Worm (Caenorhabditis elegans) whole organism, L3 larva: ENCODE data around the gene ZC266.1.

ENCODE experiments used
- daf-12 ChIP-seq: fragments of 150-350 bp; optimal IDR thresholded peaks from 2 replicates; lab custom pipeline; 2014; ENCODE audit warnings: missing biosample characterization, missing genetic modification reagents, missing genetic modification characterization
- fkh-10 ChIP-seq: sonication (generic microtip); optimal IDR thresholded peaks from 2 replicates; lab custom pipeline; 2017; ENCODE audit warnings: missing biosample characterization, missing genetic modification reagents, missing genetic modification characterization
- lin-39 ChIP-seq: fragments of 150-350 bp; optimal IDR thresholded peaks from 2 replicates; lab custom pipeline; 2018; ENCODE audit warnings: missing biosample characterization, missing genetic modification reagents, missing genetic modification characterization
- nhr-28 ChIP-seq: fragments of 150-350 bp; optimal IDR thresholded peaks from 2 replicates; lab custom pipeline; 2014; ENCODE audit warnings: missing biosample characterization, missing genetic modification characterization
- snpc-4 ChIP-seq: fragments of 150-350 bp; optimal IDR thresholded peaks from 2 replicates; lab custom pipeline; 2014; ENCODE audit warnings: missing biosample characterization, missing genetic modification characterization

DNA sequence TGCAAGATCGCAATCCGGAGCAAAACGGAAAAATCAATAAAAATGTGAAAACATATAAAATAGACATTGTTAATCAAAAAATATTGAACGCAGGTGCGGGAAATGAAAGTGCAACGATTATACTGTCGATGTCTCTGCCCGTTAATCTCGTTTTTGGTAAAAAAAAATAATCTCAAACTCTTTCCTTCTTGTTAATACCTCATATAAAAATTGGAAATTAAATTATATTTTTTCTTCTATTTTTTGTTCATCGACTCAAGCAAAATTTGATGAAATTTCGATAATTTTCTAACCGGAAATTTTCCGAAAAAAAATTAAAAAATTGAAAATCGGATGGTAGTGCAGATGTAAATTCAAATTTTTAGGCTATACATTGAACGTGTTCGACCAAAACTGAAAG lies 27.6 kb downstream of the ZC266.1 start, which contains the start of gene K03B4.9:
- TF ChIP-seq fkh-10 (no peak), lin-39 (tag; lab: Kevin White, UChicago) (no peak), daf-12 (tag; lab: Kevin White, UChicago) (no peak), snpc-4 (tag; lab: Kevin White, UChicago) (no peak), nhr-28 (tag; lab: Kevin White, UChicago) (no peak)
